Worm (Caenorhabditis elegans): Measurements from ENCODE around the gene Y2H9A.4.

Y2H9A.4 gene

DNA sequence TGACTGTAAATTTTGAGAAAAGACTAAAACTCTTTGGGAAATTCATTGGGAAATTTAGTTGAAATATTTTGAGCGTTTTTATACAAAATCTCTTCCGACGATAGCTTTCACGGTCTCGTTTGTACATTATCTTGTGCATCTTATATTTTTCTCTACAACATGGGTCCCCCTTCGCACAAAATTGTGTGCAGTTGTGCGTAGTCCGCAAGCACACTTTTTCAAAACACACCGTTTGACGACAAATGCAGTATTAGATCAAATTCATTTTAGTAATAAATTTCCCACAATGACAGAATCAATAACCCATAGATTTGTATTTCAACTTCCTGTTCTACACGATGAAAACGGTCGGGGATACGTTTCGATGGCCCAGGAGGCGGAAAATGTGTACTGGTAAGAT, 12.2 kb downstream of the Y2H9A.4 start, which contains the start of gene F25H9.2 (continued):
- TF ChIP-seq Y116A8C.19 (tag; optimal IDR thresholded peaks at IDR 0.05; ENCODE audit: borderline replicate concordance) (no peak), alr-1 (tag; optimal IDR thresholded peaks at IDR 0.05; ENCODE audit: borderline replicate concordance) (no peak), isw-1 (GFP tag; IDR thresholded peaks at IDR 0.05) (no peak), ama-1 (optimal IDR thresholded peaks at IDR 0.05) (no peak), nhr-85 (tag) (no peak), skn-1 (tag; optimal IDR thresholded peaks at IDR 0.05) (no peak), nhr-12 (tag; optimal IDR thresholded peaks at IDR 0.05) (no peak), sox-4 (tag; optimal IDR thresholded peaks at IDR 0.05) (no peak), fos-1 (tag; optimal IDR thresholded peaks at IDR 0.05) (no peak), lin-35 (GFP tag; optimal IDR thresholded peaks at IDR 0.05) (peak; percentile 26 to 59), nhr-90 (tag; optimal IDR thresholded peaks at IDR 0.05; ENCODE audit: poor library complexity) (no peak), efl-3 (GFP tag; optimal IDR thresholded peaks at IDR 0.05) (no peak), ets-5 (GFP tag; IDR thresholded peaks at IDR 0.05) (no peak), tbx-2 (tag; optimal IDR thresholded peaks at IDR 0.05) (no peak), lir-3 (tag; optimal IDR thresholded peaks at IDR 0.05; ENCODE audit: poor library complexity) (no peak), unc-62 (GFP tag; optimal IDR thresholded peaks at IDR 0.05) (no peak), zag-1 (tag; optimal IDR thresholded peaks at IDR 0.05) (no peak), nhr-19 (GFP tag; conservative IDR thresholded peaks at IDR 0.05) (no peak), egl-13 (tag; optimal IDR thresholded peaks at IDR 0.05) (no peak), snpc-4 (tag; optimal IDR thresholded peaks at IDR 0.05) (no peak), aly-2 (tag; optimal IDR thresholded peaks at IDR 0.05) (no peak), efl-1 (optimal IDR thresholded peaks at IDR 0.05) (peak; percentile 5 to 37), efl-1 (GFP tag; optimal IDR thresholded peaks at IDR 0.05 in 1 of 2) (peak; percentile 36 to 43), irx-1 (tag; optimal IDR thresholded peaks at IDR 0.05) (no peak), vab-15 (tag; optimal IDR thresholded peaks at IDR 0.05) (no peak), nhr-28 (tag; optimal IDR thresholded peaks at IDR 0.05) (no peak), ceh-63 (GFP tag; optimal IDR thresholded peaks at IDR 0.05) (no peak), lin-14 (GFP tag; optimal IDR thresholded peaks at IDR 0.05) (no peak), hpl-2 (GFP tag; optimal IDR thresholded peaks at IDR 0.05) (no peak), nhr-47 (tag; optimal IDR thresholded peaks at IDR 0.05) (no peak), aha-1 (tag; optimal IDR thresholded peaks at IDR 0.05) (no peak), zip-4 (GFP tag; optimal IDR thresholded peaks at IDR 0.05) (no peak), pqm-1 (tag; optimal IDR thresholded peaks at IDR 0.05) (no peak), nhr-77 (tag; optimal IDR thresholded peaks at IDR 0.05) (no peak), C34B4.2 (tag; optimal IDR thresholded peaks at IDR 0.05) (no peak), swsn-7 (tag; optimal IDR thresholded peaks at IDR 0.05) (no peak), mdl-1 (tag; optimal IDR thresholded peaks at IDR 0.05) (peak in 1 of 2 experiments; percentile 2), jun-1 (tag; optimal IDR thresholded peaks at IDR 0.05) (no peak), C04F5.9 (tag; optimal IDR thresholded peaks at IDR 0.05) (no peak), lin-15B (tag; optimal IDR thresholded peaks at IDR 0.05) (no peak), elt-2 (tag; optimal IDR thresholded peaks at IDR 0.05) (no peak), F16B12.6 (tag; optimal IDR thresholded peaks at IDR 0.05) (peak; percentile 90), dsc-1 (tag; optimal IDR thresholded peaks at IDR 0.05) (no peak), ces-1 (GFP tag; optimal IDR thresholded peaks at IDR 0.05) (no peak), nhr-237 (tag; optimal IDR thresholded peaks at IDR 0.05) (no peak), ztf-4 (tag; optimal IDR thresholded peaks at IDR 0.05) (no peak), unc-130 (tag; optimal IDR thresholded peaks at IDR 0.05) (peak; percentile 47), nhr-20 (tag; optimal IDR thresholded peaks at IDR 0.05) (no peak), pax-3 (tag; optimal IDR thresholded peaks at IDR 0.05) (no peak), mab-9 (GFP tag; IDR thresholded peaks at IDR 0.05) (no peak), unc-30 (tag; optimal IDR thresholded peaks at IDR 0.05) (no peak), rnt-1 (tag; optimal IDR thresholded peaks at IDR 0.05) (peak; percentile 29), tlp-1 (tag; optimal IDR thresholded peaks at IDR 0.05) (no peak), lin-13 (GFP tag; optimal IDR thresholded peaks at IDR 0.05) (no peak), hlh-17 (GFP tag; optimal IDR thresholded peaks at IDR 0.05; ENCODE audit: borderline replicate concordance) (no peak)
